Worm (Caenorhabditis elegans) whole organism, L2 larva: ENCODE data around the gene K09C8.9.

Experiments
- R02D3.7 ChIP-seq: fragments of 150-350 bp; optimal IDR thresholded peaks from 2 replicates; lab custom pipeline; 2014; ENCODE audit warnings: missing biosample characterization, missing genetic modification characterization
- ama-1 ChIP-seq: fragments of 150-350 bp; optimal IDR thresholded peaks from 2 replicates; lab custom pipeline; 2018; ENCODE audit warnings: inconsistent platforms
- blmp-1 ChIP-seq: sonication (generic microtip); optimal IDR thresholded peaks from 2 replicates; lab custom pipeline; 2017; ENCODE audit warnings: missing genetic modification characterization, mild to moderate bottlenecking, missing compliant biosample characterization, antibody characterized with exemption, moderate library complexity; ENCODE audit not compliant: insufficient read depth
- elt-1 ChIP-seq: fragments of 150-350 bp; optimal IDR thresholded peaks from 2 replicates; lab custom pipeline; 2014; ENCODE audit warnings: missing biosample characterization, missing genetic modification characterization
- elt-3 ChIP-seq: sonication (generic microtip); optimal IDR thresholded peaks from 2 replicates; lab custom pipeline; 2017; ENCODE audit warnings: missing biosample characterization, missing genetic modification characterization
- snpc-4 ChIP-seq: fragments of 150-350 bp; optimal IDR thresholded peaks from 2 replicates; lab custom pipeline; 2014; ENCODE audit warnings: missing biosample characterization, missing genetic modification characterization
- ztf-11 ChIP-seq: sonication (generic microtip); optimal IDR thresholded peaks from 2 replicates; lab custom pipeline; 2017; ENCODE audit warnings: missing biosample characterization, missing genetic modification characterization
- ztf-4 ChIP-seq: fragments of 150-350 bp; optimal IDR thresholded peaks from 2 replicates; lab custom pipeline; 2014; ENCODE audit warnings: missing biosample characterization, missing genetic modification characterization

DNA sequence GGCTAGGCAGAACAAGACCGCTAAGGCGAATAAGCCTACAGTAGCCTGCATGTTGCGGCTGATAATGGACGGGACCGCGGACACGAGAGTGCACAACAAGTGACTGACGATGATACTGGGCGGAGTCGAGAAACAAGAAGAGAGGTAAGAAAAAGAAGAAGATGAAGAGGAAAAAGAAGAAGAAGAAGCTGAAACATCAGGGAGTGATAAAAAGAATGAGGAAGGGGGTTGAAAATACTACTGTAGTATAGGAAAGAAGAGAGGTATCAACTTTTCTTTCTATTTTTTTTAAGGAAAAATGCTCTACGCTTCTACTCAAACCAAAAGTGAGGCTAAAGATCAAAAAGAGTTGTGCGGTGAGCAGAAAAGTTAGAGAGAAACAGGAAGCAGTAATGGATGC lies 18.7 kb downstream of the K09C8.9 start, which contains the start of gene T21B6.3:
- TF ChIP-seq blmp-1 (tag; lab: Kevin White, UChicago) (no peak), ama-1 (lab: Kevin White, UChicago) (no peak), ztf-11 (tag; lab: Kevin White, UChicago) (no peak), elt-1 (tag; lab: Kevin White, UChicago) (no peak), R02D3.7 (tag; lab: Kevin White, UChicago) (no peak), ztf-4 (tag; lab: Kevin White, UChicago) (no peak), snpc-4 (tag; lab: Kevin White, UChicago) (no peak), elt-3 (tag; lab: Kevin White, UChicago) (no peak)
